Worm (Caenorhabditis elegans) whole organism, L4 larva: ENCODE data around the gene gbh-1.

ENCODE experiments used
- F44E2.7 ChIP-seq: fragments of 200-800 bp; sonication (Bioruptor generic); IDR thresholded peaks from 2 replicates; pipeline ENCODE4 v2.1.2; 2022; ENCODE audit warnings: missing genetic modification characterization, missing compliant biosample characterization
- ZK546.5 ChIP-seq, 2 experiments: sonication (generic microtip); optimal IDR thresholded peaks; 2 replicates each; lab custom pipeline; 2017; ENCODE audit warnings: missing biosample characterization in 2 of 2, missing genetic modification characterization in 2 of 2
- madf-9 ChIP-seq: fragments of 200-800 bp; sonication (Bioruptor generic); conservative IDR thresholded peaks from 2 replicates; pipeline ENCODE4 v1.3.6; 2022; ENCODE audit warnings: missing genetic modification reagents, missing genetic modification characterization, missing compliant biosample characterization
- nhr-77 ChIP-seq: fragments of 150-350 bp; optimal IDR thresholded peaks from 2 replicates; lab custom pipeline; 2014; ENCODE audit warnings: missing biosample characterization, missing genetic modification characterization

- TF ChIP-seq ZK546.5 (tag; optimal IDR thresholded peaks at IDR 0.05; lab: Kevin White, UChicago), result no peak
- no peak for TF ChIP-seq madf-9 (GFP tag; lab: Robert Waterston, UW)
- TF ChIP-seq nhr-77 (tag; lab: Kevin White, UChicago), result no peak
- no peak for TF ChIP-seq F44E2.7
Observed at ce11 chrII:10643403-10643802, 50.2 kb downstream of the gbh-1 start, which contains the start of gene M28.4.
